Fruit fly (Drosophila melanogaster) whole organism, embryonic: ENCODE measurements around the gene CG31016.
A peak's percentile ranks its signal among the peaks of the same experiment; 100 is the strongest.

Source experiments
- Ada2b ChIP-seq: fragments of 200-800 bp; sonication (Bioruptor generic); IDR thresholded peaks from 2 replicates; pipeline ENCODE4 v1.3.6; 2022; ENCODE audit warnings: missing biosample characterization, missing genetic modification characterization
- B-H2 ChIP-seq: fragments of 200-800 bp; sonication (Bioruptor generic); optimal IDR thresholded peaks from 2 replicates; lab custom pipeline; 2018; ENCODE audit warnings: missing biosample characterization, mild to moderate bottlenecking, missing genetic modification characterization
- CG10147 ChIP-seq: fragments of 200-800 bp; sonication (Bioruptor generic); optimal IDR thresholded peaks from 2 replicates; lab custom pipeline; 2019; ENCODE audit warnings: missing biosample characterization, mild to moderate bottlenecking, missing genetic modification characterization, moderate library complexity
- CG1024 ChIP-seq: fragments of 200-800 bp; sonication (Bioruptor generic); IDR thresholded peaks from 2 replicates; pipeline ENCODE4 v1.3.6; 2022; ENCODE audit warnings: missing biosample characterization, missing genetic modification characterization
- CG10543 ChIP-seq: fragments of 200-800 bp; sonication (Bioruptor generic); optimal IDR thresholded peaks from 3 replicates; lab custom pipeline; 2017; ENCODE audit warnings: missing biosample characterization, mild to moderate bottlenecking, missing genetic modification characterization, moderate library complexity
- CG11723 ChIP-seq: fragments of 200-800 bp; sonication (Bioruptor generic); optimal IDR thresholded peaks from 2 replicates; lab custom pipeline; 2017; ENCODE audit warnings: missing biosample characterization, mild to moderate bottlenecking, missing genetic modification characterization
- CG12744 ChIP-seq: fragments of 200-800 bp; sonication (Bioruptor generic); optimal IDR thresholded peaks from 2 replicates; lab custom pipeline; 2016; ENCODE audit warnings: missing biosample characterization, missing genetic modification characterization
- CG14667 ChIP-seq: fragments of 200-800 bp; sonication (Bioruptor generic); IDR thresholded peaks from 2 replicates; pipeline ENCODE4 v1.3.6; 2022; ENCODE audit warnings: missing biosample characterization, missing genetic modification characterization
- CG15479 ChIP-seq: fragments of 200-800 bp; sonication (Bioruptor generic); optimal IDR thresholded peaks from 3 replicates; lab custom pipeline; 2019; ENCODE audit warnings: missing biosample characterization, mild to moderate bottlenecking, missing genetic modification characterization, moderate library complexity
- CG15514 ChIP-seq: fragments of 200-800 bp; sonication (Bioruptor generic); optimal IDR thresholded peaks from 3 replicates; lab custom pipeline; 2017; ENCODE audit warnings: missing biosample characterization, missing genetic modification characterization, mild to moderate bottlenecking, moderate library complexity, missing genetic modification reagents
- CG1647 ChIP-seq: fragments of 200-800 bp; sonication (Bioruptor generic); optimal IDR thresholded peaks from 3 replicates; lab custom pipeline; 2016; ENCODE audit warnings: missing biosample characterization, missing genetic modification characterization
- CG17829 ChIP-seq: fragments of 200-800 bp; optimal IDR thresholded peaks from 2 replicates; lab custom pipeline; 2019; ENCODE audit warnings: missing biosample characterization, mild to moderate bottlenecking, missing genetic modification characterization, moderate library complexity
- CG18011 ChIP-seq: fragments of 200-800 bp; sonication (Bioruptor generic); optimal IDR thresholded peaks from 2 replicates; lab custom pipeline; 2017; ENCODE audit warnings: missing biosample characterization, missing genetic modification characterization, mild to moderate bottlenecking, moderate library complexity, missing genotype
- CG30403 ChIP-seq: fragments of 200-800 bp; sonication (Bioruptor generic); optimal IDR thresholded peaks from 3 replicates; lab custom pipeline; 2016; ENCODE audit warnings: missing biosample characterization, missing genetic modification characterization
- CG30431 ChIP-seq: fragments of 200-800 bp; sonication (Bioruptor generic); optimal IDR thresholded peaks from 2 replicates; lab custom pipeline; 2017; ENCODE audit warnings: missing biosample characterization, missing genetic modification characterization
- CG3726 ChIP-seq: fragments of 200-800 bp; sonication (Bioruptor generic); IDR thresholded peaks from 3 replicates; pipeline ENCODE4, ENCODE4 v1.3.6; 2022; ENCODE audit warnings: missing biosample characterization, missing genetic modification characterization
- CG6175 ChIP-seq: fragments of 200-800 bp; sonication (Bioruptor generic); IDR thresholded peaks from 3 replicates; pipeline ENCODE4 v1.3.6; 2022; ENCODE audit warnings: missing biosample characterization, missing genetic modification characterization
- CG7271 ChIP-seq: fragments of 200-800 bp; sonication (Bioruptor generic); optimal IDR thresholded peaks from 2 replicates; lab custom pipeline; 2018; ENCODE audit warnings: missing biosample characterization, mild to moderate bottlenecking, missing genetic modification characterization, moderate library complexity
- CG7357 ChIP-seq: fragments of 200-800 bp; sonication (Bioruptor generic); IDR thresholded peaks from 3 replicates; pipeline ENCODE4 v1.3.6; 2022; ENCODE audit warnings: missing biosample characterization, missing genetic modification characterization
- CG7987 ChIP-seq: fragments of 200-800 bp; sonication (Bioruptor generic); optimal IDR thresholded peaks from 2 replicates; lab custom pipeline; 2018; ENCODE audit warnings: missing biosample characterization, mild to moderate bottlenecking, missing genetic modification characterization, moderate library complexity
- CG8089 ChIP-seq: fragments of 200-800 bp; sonication (Bioruptor generic); optimal IDR thresholded peaks from 3 replicates; lab custom pipeline; 2016; ENCODE audit warnings: missing biosample characterization, missing genetic modification characterization
- CG8388 ChIP-seq: fragments of 200-800 bp; sonication (Bioruptor generic); optimal IDR thresholded peaks from 2 replicates; lab custom pipeline; 2019; ENCODE audit warnings: missing biosample characterization, mild to moderate bottlenecking, missing genetic modification characterization, moderate library complexity
- CG9932 ChIP-seq: fragments of 200-800 bp; sonication (Bioruptor generic); IDR thresholded peaks from 2 replicates; pipeline ENCODE4 v1.3.6; 2022; ENCODE audit warnings: missing biosample characterization, missing genetic modification characterization
- CoRest ChIP-seq: fragments of 200-800 bp; sonication (Bioruptor generic); optimal IDR thresholded peaks from 3 replicates; lab custom pipeline; 2018; ENCODE audit warnings: missing biosample characterization, mild to moderate bottlenecking, missing genetic modification characterization, moderate library complexity
- D ChIP-seq, 2 experiments: fragments of 200-800 bp in 1 of 2; fragments of >200 bp in 1 of 2; sonication (Bioruptor generic) in 1 of 2; optimal IDR thresholded peaks; 2 replicates in 1 of 2; 3 replicates in 1 of 2; lab custom pipeline; 2017; ENCODE audit warnings: mild to moderate bottlenecking in 1 of 2, missing biosample characterization in 1 of 2, missing genetic modification characterization in 1 of 2, missing genetic modification reagents in 1 of 2
- D19A ChIP-seq: fragments of 200-800 bp; optimal IDR thresholded peaks from 3 replicates; lab custom pipeline; 2019; ENCODE audit warnings: missing biosample characterization, mild to moderate bottlenecking, missing genetic modification characterization, moderate library complexity
- Deaf1 ChIP-seq: fragments of 200-800 bp; optimal IDR thresholded peaks from 3 replicates; lab custom pipeline; 2019; ENCODE audit warnings: missing biosample characterization, mild to moderate bottlenecking, missing genetic modification characterization, moderate library complexity
- Doc3 ChIP-seq: fragments of 200-800 bp; sonication (Bioruptor generic); IDR thresholded peaks from 3 replicates; pipeline ENCODE4 v1.3.6; 2022; ENCODE audit warnings: missing biosample characterization, missing genetic modification characterization; ENCODE audit not compliant: partially characterized antibody
- Dref ChIP-seq: fragments of 200-800 bp; sonication (Bioruptor generic); IDR thresholded peaks from 2 replicates; pipeline ENCODE4 v1.3.6; 2022; ENCODE audit warnings: missing biosample characterization, missing genetic modification characterization
- Fer3 ChIP-seq: fragments of 200-800 bp; sonication (Bioruptor generic); optimal IDR thresholded peaks from 2 replicates; lab custom pipeline; 2018; ENCODE audit warnings: missing biosample characterization, mild to moderate bottlenecking, missing genetic modification characterization, moderate library complexity
- HLHmδ ChIP-seq: fragments of 200-800 bp; sonication (Bioruptor generic); optimal IDR thresholded peaks from 2 replicates; lab custom pipeline; 2018; ENCODE audit warnings: missing biosample characterization, mild to moderate bottlenecking, missing genetic modification characterization, moderate library complexity
- HmgZ ChIP-seq: fragments of 200-800 bp; sonication (Bioruptor generic); optimal IDR thresholded peaks from 2 replicates; lab custom pipeline; 2018; ENCODE audit warnings: missing biosample characterization, mild to moderate bottlenecking, missing genetic modification characterization
- Lim3 ChIP-seq: fragments of 200-800 bp; sonication (Bioruptor generic); IDR thresholded peaks from 2 replicates; pipeline ENCODE4 v1.3.6; 2022; ENCODE audit warnings: missing biosample characterization, missing genetic modification characterization
- NC2α ChIP-seq: fragments of 200-800 bp; sonication (Bioruptor generic); optimal IDR thresholded peaks from 2 replicates; lab custom pipeline; 2016; ENCODE audit warnings: missing biosample characterization, missing genetic modification characterization
- Nf-YA ChIP-seq: fragments of 200-800 bp; sonication (Bioruptor generic); IDR thresholded peaks from 2 replicates; pipeline ENCODE4 v1.3.6; 2022; ENCODE audit warnings: missing biosample characterization, missing genetic modification characterization
- Ravus ChIP-seq: fragments of 200-800 bp; sonication (Bioruptor generic); IDR thresholded peaks from 2 replicates; pipeline ENCODE4 v1.3.6; 2022; ENCODE audit warnings: missing biosample characterization, missing genetic modification characterization
- ac ChIP-seq: fragments of 200-800 bp; sonication (Bioruptor generic); optimal IDR thresholded peaks from 3 replicates; lab custom pipeline; 2017; ENCODE audit warnings: missing biosample characterization, mild to moderate bottlenecking, missing genetic modification characterization
- bsh ChIP-seq, 2 experiments: fragments of 200-800 bp; sonication (Bioruptor generic); optimal IDR thresholded peaks; 2 replicates each; lab custom pipeline; 2017 to 2018; ENCODE audit warnings: mild to moderate bottlenecking in 2 of 2, missing biosample characterization in 2 of 2, missing genetic modification characterization in 2 of 2, moderate library complexity in 1 of 2
- ci ChIP-seq: fragments of 200-800 bp; sonication (Bioruptor generic); IDR thresholded peaks from 3 replicates; pipeline ENCODE4 v1.3.6; 2022; ENCODE audit warnings: missing biosample characterization, missing genetic modification characterization
- crc ChIP-seq: fragments of 200-800 bp; sonication (Bioruptor generic); optimal IDR thresholded peaks from 2 replicates; lab custom pipeline; 2016; ENCODE audit warnings: missing biosample characterization, missing genetic modification characterization
- dysf ChIP-seq: fragments of 200-800 bp; sonication (Bioruptor generic); IDR thresholded peaks from 3 replicates; pipeline ENCODE4 v1.3.6; 2022; ENCODE audit warnings: missing biosample characterization, missing genetic modification characterization
- grn ChIP-seq: fragments of 200-800 bp; sonication (Bioruptor generic); optimal IDR thresholded peaks from 3 replicates; lab custom pipeline; 2017; ENCODE audit warnings: missing biosample characterization, missing genetic modification characterization
- gsb ChIP-seq: fragments of 200-800 bp; sonication (Bioruptor generic); IDR thresholded peaks from 2 replicates; pipeline ENCODE4 v1.3.6; 2022; ENCODE audit warnings: missing biosample characterization, missing genetic modification characterization
- kah ChIP-seq: fragments of 200-800 bp; sonication (Bioruptor generic); optimal IDR thresholded peaks from 2 replicates; lab custom pipeline; 2018; ENCODE audit warnings: missing biosample characterization, mild to moderate bottlenecking, missing genetic modification characterization
- sd ChIP-seq: fragments of 200-800 bp; sonication (Bioruptor generic); optimal IDR thresholded peaks from 3 replicates; lab custom pipeline; 2018; ENCODE audit warnings: missing biosample characterization, mild to moderate bottlenecking, missing genetic modification characterization, moderate library complexity
- sens ChIP-seq: fragments of 200-800 bp; sonication (Bioruptor generic); peaks from one replicate; lab custom pipeline; 2016; ENCODE audit warnings: missing biosample characterization, missing genetic modification characterization
- sug ChIP-seq: fragments of 200-800 bp; optimal IDR thresholded peaks from 2 replicates; lab custom pipeline; 2019; ENCODE audit warnings: missing biosample characterization, mild to moderate bottlenecking, missing genetic modification characterization, moderate library complexity
- toy ChIP-seq: fragments of 200-800 bp; sonication (Bioruptor generic); IDR thresholded peaks from 2 replicates; pipeline ENCODE4 v1.3.6; 2022; ENCODE audit warnings: missing biosample characterization, missing genetic modification characterization
- usp ChIP-seq: fragments of >200 bp; optimal IDR thresholded peaks from 2 replicates; lab custom pipeline; 2017; ENCODE audit warnings: missing biosample characterization, missing genetic modification characterization
- zfh2 ChIP-seq: fragments of 200-800 bp; sonication (Bioruptor generic); optimal IDR thresholded peaks from 2 replicates; lab custom pipeline; 2016; ENCODE audit warnings: missing biosample characterization, missing genetic modification characterization

The CG31016 gene

DNA sequence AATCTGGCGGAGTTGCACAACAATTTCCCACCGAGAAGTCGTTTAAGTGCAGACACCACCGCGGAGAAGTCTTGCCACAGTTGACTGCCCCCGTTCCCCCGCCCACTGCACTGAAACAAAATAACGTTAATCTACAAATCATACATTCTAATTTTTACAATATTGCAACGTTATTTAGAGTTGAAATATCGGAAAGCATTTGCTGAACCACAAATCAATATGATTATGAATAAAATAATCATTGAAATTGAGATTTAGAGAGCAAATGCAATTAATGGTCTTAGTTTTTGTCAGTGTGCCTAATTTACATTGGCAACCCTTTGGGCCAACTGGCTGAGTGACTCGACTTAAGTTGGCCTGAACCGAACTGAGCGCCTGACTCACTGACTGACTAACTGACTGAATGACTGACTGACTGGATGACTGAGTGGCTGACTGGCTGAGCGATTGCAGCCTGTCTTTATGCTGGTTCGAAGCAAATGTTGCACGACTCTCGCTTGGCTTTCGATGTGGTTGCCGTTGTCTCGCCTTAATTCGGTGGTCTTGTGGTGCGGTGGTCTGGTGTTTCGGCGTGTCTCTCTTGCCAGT, 35.3 kb upstream of the CG31016 start (continued):
- TF ChIP-seq D (optimal IDR thresholded peaks at IDR 0.05; lab: Kevin White, UChicago) (no peak), D (GFP tag; optimal IDR thresholded peaks at IDR 0.05; lab: Kevin White, UChicago) (peak; percentile 75), toy (GFP tag; lab: Robert Waterston, UW) (no peak), grn (GFP tag; lab: Kevin White, UChicago) (no peak), CG9932 (GFP tag; lab: Robert Waterston, UW) (no peak), sug (tag; lab: Kevin White, UChicago) (peak; percentile 35), CG1024 (GFP tag; lab: Robert Waterston, UW) (peak; percentile 71), CG30403 (peak; percentile 79), Ada2b (GFP tag; lab: Robert Waterston, UW) (peak; percentile 84), D19A (tag; lab: Kevin White, UChicago) (peak; percentile 76), ac (GFP tag; lab: Kevin White, UChicago) (no peak), NC2α (GFP tag; lab: Kevin White, UChicago) (peak; percentile 40), Ravus (GFP tag; lab: Robert Waterston, UW) (no peak; the same call in 1 of the 2 replicates), gsb (GFP tag; lab: Robert Waterston, UW) (peak; percentile 67), CG1647 (GFP tag; lab: Kevin White, UChicago) (peak; percentile 18), CG15479 (no peak), CG14667 (GFP tag; lab: Robert Waterston, UW) (peak; percentile 45), CG10147 (peak; percentile 65), usp (GFP tag; lab: Kevin White, UChicago) (no peak), CG8388 (GFP tag; lab: Kevin White, UChicago) (peak; percentile 86), CG10543 (GFP tag; lab: Kevin White, UChicago) (peak; percentile 30), sd (tag; lab: Kevin White, UChicago) (no peak), CG12744 (GFP tag; lab: Kevin White, UChicago) (peak; percentile 22), CG18011 (GFP tag; lab: Kevin White, UChicago) (peak; percentile 20), Dref (GFP tag; lab: Robert Waterston, UW) (no peak), Doc3 (GFP tag; lab: Robert Waterston, UW) (no peak), CG11723 (no peak), CG15514 (GFP tag; lab: Kevin White, UChicago) (peak; percentile 31), bsh (GFP tag; optimal IDR thresholded peaks at IDR 0.05; lab: Kevin White, UChicago) (peak; percentile 69 to 93), Fer3 (no peak), CG17829 (tag; lab: Kevin White, UChicago) (peak; percentile 87), HmgZ (peak; percentile 66), ci (GFP tag; lab: Robert Waterston, UW) (peak; percentile 89), Deaf1 (tag; lab: Kevin White, UChicago) (no peak), dysf (peak; percentile 84), sens (GFP tag; lab: Kevin White, UChicago) (peak; percentile 96), CoRest (tag; lab: Kevin White, UChicago) (peak; percentile 81), CG7357 (peak; percentile 56; the same call in 1 of the 3 replicates), Nf-YA (GFP tag; lab: Robert Waterston, UW) (peak; percentile 73), Lim3 (peak; percentile 49), B-H2 (no peak), CG7271 (tag; lab: Kevin White, UChicago) (no peak), crc (peak; percentile 51), kah (GFP tag; lab: Kevin White, UChicago) (peak; percentile 67), CG6175 (GFP tag; lab: Robert Waterston, UW) (no peak), CG3726 (GFP tag; lab: Robert Waterston, UW) (0 out of 3 replicates have a peak, but pooled peaks have one; percentile 50), CG30431 (GFP tag; lab: Kevin White, UChicago) (peak; percentile 38), CG8089 (GFP tag; lab: Kevin White, UChicago) (peak; percentile 51), zfh2 (GFP tag; lab: Kevin White, UChicago) (no peak), CG7987 (peak; percentile 24), HLHmδ (GFP tag; lab: Kevin White, UChicago) (no peak)
